Worm (Caenorhabditis elegans) whole organism, young adult: ENCODE data around the gene C36E6.8.

ENCODE experiments used
- B0035.1 ChIP-seq: sonication (generic microtip); optimal IDR thresholded peaks from 2 replicates; lab custom pipeline; 2016; ENCODE audit warnings: missing genetic modification characterization, mild to moderate bottlenecking, missing compliant biosample characterization, missing genotype, missing genetic modification reagents
- F37B4.10 ChIP-seq: fragments of 200-800 bp; sonication (Bioruptor generic); IDR thresholded peaks from 2 replicates; pipeline ENCODE4 v1.3.6; 2022; ENCODE audit warnings: missing genetic modification characterization, missing compliant biosample characterization
- F55B11.4 ChIP-seq: sonication (generic microtip); optimal IDR thresholded peaks from 2 replicates; lab custom pipeline; 2016; ENCODE audit warnings: missing compliant biosample characterization, missing genetic modification characterization, borderline replicate concordance; ENCODE audit not compliant: insufficient read depth
- K12H6.12 ChIP-seq: fragments of 200-800 bp; sonication (Bioruptor generic); optimal IDR thresholded peaks from 2 replicates; lab custom pipeline; 2018; ENCODE audit warnings: mild to moderate bottlenecking, missing genetic modification characterization, missing compliant biosample characterization
- T07F8.4 ChIP-seq: sonication (generic microtip); optimal IDR thresholded peaks from 2 replicates; lab custom pipeline; 2016; ENCODE audit warnings: mild to moderate bottlenecking, missing genetic modification characterization, moderate library complexity, missing compliant biosample characterization
- atf-7 ChIP-seq: sonication (generic microtip); optimal IDR thresholded peaks from 2 replicates; lab custom pipeline; 2017; ENCODE audit warnings: mild to moderate bottlenecking, missing genetic modification characterization, missing compliant biosample characterization
- bed-1 ChIP-seq: fragments of 200-800 bp; sonication (Bioruptor generic); IDR thresholded peaks from 2 replicates; pipeline ENCODE4 v1.3.6; 2022; ENCODE audit warnings: missing genetic modification reagents, missing genetic modification characterization, missing compliant biosample characterization
- ccch-3 ChIP-seq: fragments of 200-800 bp; sonication (Bioruptor generic); optimal IDR thresholded peaks from 2 replicates; lab custom pipeline; 2018; ENCODE audit warnings: mild to moderate bottlenecking, missing genetic modification characterization, missing compliant biosample characterization
- sea-2 ChIP-seq: fragments of 200-800 bp; sonication (Bioruptor generic); IDR thresholded peaks from 2 replicates; pipeline ENCODE4 v1.3.6; 2022; ENCODE audit warnings: missing genetic modification characterization, missing compliant biosample characterization
- snpc-4 ChIP-seq, 5 experiments: fragments of 150-350 bp in 1 of 5; sonication (generic microtip) in 4 of 5; optimal IDR thresholded peaks; 2 replicates each; lab custom pipeline; 2014 to 2018; ENCODE audit warnings: missing genetic modification characterization in 5 of 5, missing biosample characterization in 3 of 5, antibody characterized with exemption in 2 of 5, mild to moderate bottlenecking in 2 of 5, missing compliant biosample characterization in 2 of 5, missing genotype in 2 of 5, moderate library complexity in 2 of 5, missing genetic modification reagents in 1 of 5
- somi-1 ChIP-seq: fragments of 200-800 bp; sonication (Bioruptor generic); optimal IDR thresholded peaks from 2 replicates; lab custom pipeline; 2018; ENCODE audit warnings: mild to moderate bottlenecking, missing genetic modification characterization, missing compliant biosample characterization
- sptf-2 ChIP-seq: fragments of 200-800 bp; sonication (Bioruptor generic); optimal IDR thresholded peaks from 2 replicates; lab custom pipeline; 2018; ENCODE audit warnings: mild to moderate bottlenecking, missing genetic modification characterization, missing compliant biosample characterization
- unc-130 ChIP-seq: sonication (generic microtip); optimal IDR thresholded peaks from 2 replicates; lab custom pipeline; 2016; ENCODE audit warnings: missing genetic modification reagents, missing genetic modification characterization, missing compliant biosample characterization

DNA sequence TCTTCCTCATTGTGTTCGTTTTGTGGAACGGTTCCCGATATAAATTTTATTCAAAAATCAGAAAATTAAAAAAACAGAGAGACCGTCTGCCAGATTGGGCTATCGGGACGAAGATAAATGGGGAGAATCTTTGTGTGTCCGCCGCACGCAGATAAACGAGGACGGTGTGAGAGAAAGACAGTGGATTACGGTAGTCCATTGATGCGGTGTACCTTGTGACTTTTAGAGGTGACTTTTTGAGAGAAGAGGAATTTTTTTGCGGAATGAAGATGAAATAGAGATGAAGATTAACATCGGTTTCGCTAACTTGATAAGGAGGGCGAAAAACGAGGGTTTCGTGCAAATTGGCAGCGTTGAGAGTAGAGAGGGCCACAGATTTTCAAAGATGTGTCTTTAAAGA lies 10.7 kb upstream of the C36E6.8 start:
- no peak for TF ChIP-seq B0035.1 (tag; lab: Kevin White, UChicago)
- no peak for TF ChIP-seq sptf-2 (GFP tag; lab: Kevin White, UChicago)
- no peak for TF ChIP-seq unc-130 (GFP tag; lab: Kevin White, UChicago)
- TF ChIP-seq ccch-3 (GFP tag; lab: Kevin White, UChicago): no peak
- TF ChIP-seq T07F8.4 (tag; lab: Kevin White, UChicago): no peak
- no peak for TF ChIP-seq K12H6.12 (tag; lab: Kevin White, UChicago)
- no peak for TF ChIP-seq snpc-4 (GFP tag; optimal IDR thresholded peaks at IDR 0.05; lab: Kevin White, UChicago)
- no peak for TF ChIP-seq snpc-4 (tag; optimal IDR thresholded peaks at IDR 0.05; lab: Kevin White, UChicago)
- no peak for TF ChIP-seq F37B4.10 (GFP tag; lab: Robert Waterston, UW)
- TF ChIP-seq F55B11.4 (tag; lab: Kevin White, UChicago): no peak
- no peak for TF ChIP-seq somi-1 (GFP tag; lab: Kevin White, UChicago)
- TF ChIP-seq bed-1 (GFP tag; lab: Robert Waterston, UW): no peak
- TF ChIP-seq atf-7 (tag; lab: Kevin White, UChicago): no peak
- TF ChIP-seq sea-2 (GFP tag; lab: Robert Waterston, UW): no peak
